Worm (Caenorhabditis elegans): ENCODE measurements around the gene T19B10.2.

ce11 chrV:11228653-11229173 lies 7.6 kb downstream of the T19B10.2 start, which contains the start of gene pqn-70:
- no peak for TF ChIP-seq pes-1 (GFP tag; IDR thresholded peaks at IDR 0.05)
- no peak for TF ChIP-seq ama-1 (optimal IDR thresholded peaks at IDR 0.05)
- no peak for TF ChIP-seq tra-4 (tag; optimal IDR thresholded peaks at IDR 0.05)

Data from whole organism, early embryonic.